Worm (Caenorhabditis elegans): Measurements from ENCODE around the gene lonp-2.

Gene lonp-2

ce11 chrIII:12156582-12156981, 49.0 kb downstream of the lonp-2 start:
- no peak for TF ChIP-seq ceh-43 (GFP tag; optimal IDR thresholded peaks at IDR 0.05)
- TF ChIP-seq lin-13 (tag; optimal IDR thresholded peaks at IDR 0.05): no peak
- TF ChIP-seq nhr-28 (tag; optimal IDR thresholded peaks at IDR 0.05): no peak
- TF ChIP-seq drap-1 (GFP tag; optimal IDR thresholded peaks at IDR 0.05): no peak
- no peak for TF ChIP-seq nhr-12 (tag; optimal IDR thresholded peaks at IDR 0.05)
- no peak for TF ChIP-seq sem-2 (GFP tag; optimal IDR thresholded peaks at IDR 0.05)
- TF ChIP-seq sptf-1 (tag; optimal IDR thresholded peaks at IDR 0.05): no peak
- TF ChIP-seq zip-8 (tag; optimal IDR thresholded peaks at IDR 0.05): no peak
- TF ChIP-seq lsy-2 (tag; optimal IDR thresholded peaks at IDR 0.05): no peak
- TF ChIP-seq snpc-4 (tag; optimal IDR thresholded peaks at IDR 0.05): no peak
- no peak for TF ChIP-seq bed-3 (GFP tag; optimal IDR thresholded peaks at IDR 0.05)
- no peak for TF ChIP-seq flh-1 (GFP tag; optimal IDR thresholded peaks at IDR 0.05)
- no peak for TF ChIP-seq M03D4.4 (tag; optimal IDR thresholded peaks at IDR 0.05)
- no peak for TF ChIP-seq mls-2 (tag; optimal IDR thresholded peaks at IDR 0.05)
- no peak for TF ChIP-seq mep-1 (tag; optimal IDR thresholded peaks at IDR 0.05)
- TF ChIP-seq ham-2 (GFP tag; optimal IDR thresholded peaks at IDR 0.05): no peak
- TF ChIP-seq lin-32 (GFP tag; optimal IDR thresholded peaks at IDR 0.05): no peak
- no peak for TF ChIP-seq unc-120 (tag; optimal IDR thresholded peaks at IDR 0.05; ENCODE audit: poor library complexity, severe bottlenecking)

ce11 chrIII:12157576-12157975, 50.0 kb downstream of the lonp-2 start:
- TF ChIP-seq nhr-28 (tag; optimal IDR thresholded peaks at IDR 0.05) (no peak), blmp-1 (tag; optimal IDR thresholded peaks at IDR 0.05) (no peak), unc-39 (tag; optimal IDR thresholded peaks at IDR 0.05) (no peak), ham-2 (GFP tag; optimal IDR thresholded peaks at IDR 0.05) (no peak), snpc-4 (tag; optimal IDR thresholded peaks at IDR 0.05) (no peak), ztf-11 (tag; optimal IDR thresholded peaks at IDR 0.05) (no peak), cnd-1 (tag; optimal IDR thresholded peaks at IDR 0.05) (no peak), unc-120 (tag; optimal IDR thresholded peaks at IDR 0.05; ENCODE audit: poor library complexity, severe bottlenecking) (no peak), flh-1 (GFP tag; optimal IDR thresholded peaks at IDR 0.05) (no peak), lin-32 (GFP tag; optimal IDR thresholded peaks at IDR 0.05) (no peak), ceh-43 (GFP tag; optimal IDR thresholded peaks at IDR 0.05) (no peak), hlh-1 (tag; optimal IDR thresholded peaks at IDR 0.05) (no peak), mls-2 (tag; optimal IDR thresholded peaks at IDR 0.05) (no peak), nhr-76 (tag; optimal IDR thresholded peaks at IDR 0.05) (no peak), zip-8 (tag; optimal IDR thresholded peaks at IDR 0.05) (no peak)

- TF ChIP-seq nhr-28 (tag; optimal IDR thresholded peaks at IDR 0.05) (no peak), ham-2 (GFP tag; optimal IDR thresholded peaks at IDR 0.05) (no peak), blmp-1 (tag; optimal IDR thresholded peaks at IDR 0.05) (no peak), nhr-12 (tag; optimal IDR thresholded peaks at IDR 0.05) (no peak), zip-8 (tag; optimal IDR thresholded peaks at IDR 0.05) (no peak), bed-3 (GFP tag; optimal IDR thresholded peaks at IDR 0.05) (no peak), elt-1 (tag; optimal IDR thresholded peaks at IDR 0.05; ENCODE audit: borderline replicate concordance, insufficient read depth) (no peak), lin-32 (GFP tag; optimal IDR thresholded peaks at IDR 0.05) (no peak), drap-1 (GFP tag; optimal IDR thresholded peaks at IDR 0.05) (no peak), snpc-4 (tag; optimal IDR thresholded peaks at IDR 0.05) (no peak)
These were observed 51.6 kb downstream of the lonp-2 start for ce11 chrIII:12159208-12159607.

- no peak for TF ChIP-seq blmp-1 (tag; optimal IDR thresholded peaks at IDR 0.05)
- no peak for TF ChIP-seq pha-4 (tag; optimal IDR thresholded peaks at IDR 0.05)
- no peak for TF ChIP-seq elt-1 (tag; optimal IDR thresholded peaks at IDR 0.05; ENCODE audit: borderline replicate concordance, insufficient read depth)
- TF ChIP-seq hlh-1 (tag; optimal IDR thresholded peaks at IDR 0.05): no peak
- TF ChIP-seq sem-2 (GFP tag; optimal IDR thresholded peaks at IDR 0.05): no peak
- no peak for TF ChIP-seq sptf-1 (tag; optimal IDR thresholded peaks at IDR 0.05)
- no peak for TF ChIP-seq ceh-43 (GFP tag; optimal IDR thresholded peaks at IDR 0.05)
- TF ChIP-seq lin-13 (tag; optimal IDR thresholded peaks at IDR 0.05): no peak
- TF ChIP-seq mls-2 (tag; optimal IDR thresholded peaks at IDR 0.05): no peak
These were observed 52.9 kb downstream of the lonp-2 start, which contains the start of gene Y75B8A.8 for ce11 chrIII:12160458-12160857. TSS of gene Y75B8A.8 (plus strand) at chrIII:12160758.

- TF ChIP-seq ham-2 (GFP tag; optimal IDR thresholded peaks at IDR 0.05): no peak
- TF ChIP-seq lin-13 (tag; optimal IDR thresholded peaks at IDR 0.05): no peak
- TF ChIP-seq drap-1 (GFP tag; optimal IDR thresholded peaks at IDR 0.05): no peak
- no peak for TF ChIP-seq hlh-1 (tag; optimal IDR thresholded peaks at IDR 0.05)
- TF ChIP-seq unc-120 (tag; optimal IDR thresholded peaks at IDR 0.05; ENCODE audit: poor library complexity, severe bottlenecking): no peak
- TF ChIP-seq nhr-76 (tag; optimal IDR thresholded peaks at IDR 0.05): no peak
- no peak for TF ChIP-seq cnd-1 (tag; optimal IDR thresholded peaks at IDR 0.05)
- no peak for TF ChIP-seq mls-2 (tag; optimal IDR thresholded peaks at IDR 0.05)
- no peak for TF ChIP-seq ceh-83 (GFP tag; optimal IDR thresholded peaks at IDR 0.05)
- TF ChIP-seq ztf-11 (tag; optimal IDR thresholded peaks at IDR 0.05): no peak
- TF ChIP-seq tbx-8 (GFP tag; optimal IDR thresholded peaks at IDR 0.05): no peak
- TF ChIP-seq bed-3 (GFP tag; optimal IDR thresholded peaks at IDR 0.05): no peak
- no peak for TF ChIP-seq nhr-12 (tag; optimal IDR thresholded peaks at IDR 0.05)
- TF ChIP-seq elt-3 (tag; optimal IDR thresholded peaks at IDR 0.05): no peak
- no peak for TF ChIP-seq ces-1 (GFP tag; optimal IDR thresholded peaks at IDR 0.05)
- TF ChIP-seq sem-2 (GFP tag; optimal IDR thresholded peaks at IDR 0.05): no peak
- TF ChIP-seq lsy-2 (tag; optimal IDR thresholded peaks at IDR 0.05): no peak
- no peak for TF ChIP-seq lin-32 (GFP tag; optimal IDR thresholded peaks at IDR 0.05)
- no peak for TF ChIP-seq mep-1 (tag; optimal IDR thresholded peaks at IDR 0.05)
These were observed 53.4 kb downstream of the lonp-2 start for ce11 chrIII:12160929-12161328.

Measured in whole organism, mixed stage, embryonic.